Worm (Caenorhabditis elegans): ENCODE results near the gene F23D12.7.

Gene F23D12.7

DNA sequence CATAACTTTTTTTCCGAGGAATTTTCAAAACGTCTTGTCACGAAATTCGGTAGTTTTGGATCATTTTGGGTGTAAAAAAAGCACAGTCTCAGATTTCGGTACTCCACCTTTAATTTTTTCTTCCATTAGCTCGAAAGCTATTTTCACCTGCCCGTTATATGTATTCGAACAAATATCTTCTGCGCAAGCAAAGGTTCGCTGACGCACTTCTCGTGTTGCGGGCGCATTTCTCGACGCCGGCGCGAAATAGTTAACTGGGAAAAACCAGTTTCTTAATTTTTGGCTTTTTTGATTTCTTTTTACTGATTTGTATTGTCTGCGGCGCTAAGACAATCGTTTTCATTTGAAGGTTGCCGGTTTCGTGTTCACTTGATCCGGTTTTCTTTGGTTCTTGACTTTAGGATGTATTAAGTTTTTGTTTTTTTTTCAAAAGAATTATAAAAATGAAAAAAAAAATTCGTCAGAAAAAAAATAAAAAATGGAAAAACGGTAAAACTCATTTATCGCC is 17.9 kb downstream of the F23D12.7 start:
- TF ChIP-seq hlh-30 (tag; optimal IDR thresholded peaks at IDR 0.05; ENCODE audit: insufficient read depth) = no peak
- no peak for TF ChIP-seq hlh-13 (GFP tag; optimal IDR thresholded peaks at IDR 0.05)
- TF ChIP-seq unc-42 (tag; optimal IDR thresholded peaks at IDR 0.05) = no peak
- no peak for TF ChIP-seq unc-55 (GFP tag; optimal IDR thresholded peaks at IDR 0.05)
- TF ChIP-seq ztf-16 (tag; optimal IDR thresholded peaks at IDR 0.05) = no peak

DNA sequence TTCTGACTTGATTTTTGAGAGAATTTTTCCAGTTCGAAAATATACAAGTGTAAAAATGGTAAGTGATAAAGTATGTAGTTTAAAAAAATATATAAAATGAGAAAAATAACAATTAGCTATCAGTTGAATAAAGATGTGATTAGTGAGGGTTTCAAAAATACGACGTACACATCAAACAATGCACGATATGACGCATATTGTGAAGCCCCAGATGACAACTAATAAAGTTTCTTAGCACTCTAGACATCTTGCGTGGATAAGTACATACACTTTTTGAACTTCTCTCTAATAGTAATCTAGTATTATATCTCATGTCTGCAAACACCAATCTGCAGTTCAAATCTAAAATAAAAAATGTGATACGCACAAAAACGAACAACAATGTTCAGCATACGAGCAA is 23.2 kb downstream of the F23D12.7 start:
- TF ChIP-seq K02D7.2 (tag; optimal IDR thresholded peaks at IDR 0.05) (no peak), unc-86 (tag; optimal IDR thresholded peaks at IDR 0.05) (no peak), nfya-1 (tag; optimal IDR thresholded peaks at IDR 0.05) (no peak), ceh-24 (tag; optimal IDR thresholded peaks at IDR 0.05) (no peak), ceh-34 (tag; optimal IDR thresholded peaks at IDR 0.05) (no peak), npax-4 (tag; optimal IDR thresholded peaks at IDR 0.05) (no peak), pha-4 (tag; optimal IDR thresholded peaks at IDR 0.05) (no peak), ceh-45 (GFP tag; IDR thresholded peaks at IDR 0.05) (no peak), ref-2 (tag; optimal IDR thresholded peaks at IDR 0.05) (no peak), gmeb-2 (tag; optimal IDR thresholded peaks at IDR 0.05) (no peak), K09A11.1 (tag; optimal IDR thresholded peaks at IDR 0.05; ENCODE audit: insufficient read depth) (no peak), lin-11 (tag; optimal IDR thresholded peaks at IDR 0.05) (no peak), hlh-6 (tag; optimal IDR thresholded peaks at IDR 0.05) (no peak), pax-1 (tag; optimal IDR thresholded peaks at IDR 0.05) (no peak), pros-1 (tag; optimal IDR thresholded peaks at IDR 0.05) (no peak), ceh-18 (tag; optimal IDR thresholded peaks at IDR 0.05) (no peak), sox-2 (GFP tag; IDR thresholded peaks at IDR 0.05) (no peak), pat-9 (tag; optimal IDR thresholded peaks at IDR 0.05) (no peak)

DNA sequence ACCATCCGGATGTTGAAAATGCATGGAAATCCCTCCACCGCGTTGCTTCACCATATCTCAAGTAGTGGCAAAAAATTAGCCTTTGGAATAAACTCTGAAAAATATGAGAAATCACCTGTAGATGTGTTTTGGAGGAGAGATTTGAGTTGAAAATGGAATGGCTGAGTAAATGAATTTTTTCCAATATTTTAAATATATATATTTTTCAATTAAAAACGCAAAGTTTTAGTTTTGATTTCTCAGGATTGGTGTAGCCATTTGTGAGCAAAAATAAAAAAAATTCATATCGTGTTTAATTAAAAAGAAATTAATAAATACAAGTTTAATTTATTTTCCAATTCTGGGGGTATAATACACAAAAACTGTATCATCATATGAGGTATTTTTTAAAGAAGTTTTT is 25.6 kb downstream of the F23D12.7 start, which contains the start of gene F23D12.1:
Gene F23D12.1, minus strand, starts transcription at position 101 of the 400 bp plus-strand sequence.
- TF ChIP-seq T23F11.4 (GFP tag; optimal IDR thresholded peaks at IDR 0.05) = no peak
- TF ChIP-seq dve-1 (tag; optimal IDR thresholded peaks at IDR 0.05) = no peak
- TF ChIP-seq lim-6 (tag; optimal IDR thresholded peaks at IDR 0.05) = no peak
- TF ChIP-seq K09A11.1 (tag; optimal IDR thresholded peaks at IDR 0.05; ENCODE audit: insufficient read depth) = no peak
- TF ChIP-seq gmeb-2 (tag; optimal IDR thresholded peaks at IDR 0.05) = no peak

DNA sequence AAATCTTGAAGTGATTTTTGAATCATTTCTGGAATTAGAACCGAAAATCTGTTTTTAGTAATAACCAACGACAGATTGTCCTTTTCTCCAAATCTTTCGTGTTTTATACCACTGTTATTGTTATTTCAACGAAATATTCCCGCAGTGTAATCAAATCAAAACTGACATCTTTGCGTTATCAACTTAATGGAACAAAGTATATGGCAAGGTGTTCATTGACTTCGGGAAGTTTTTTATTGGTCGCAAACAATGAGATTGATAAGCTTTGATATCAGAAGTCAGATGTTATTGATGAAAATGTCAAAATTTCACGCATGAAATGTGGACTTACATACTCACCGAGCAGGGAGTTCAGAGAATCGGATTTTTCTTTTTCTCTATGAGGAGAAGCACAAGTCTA is 29.0 kb downstream of the F23D12.7 start, which contains the start of gene F23D12.11:
Gene F23D12.11, minus strand, starts transcription at position 79 of the 400 bp plus-strand sequence.
- no peak for TF ChIP-seq fkh-6 (tag; optimal IDR thresholded peaks at IDR 0.05)
- TF ChIP-seq unc-42 (tag; optimal IDR thresholded peaks at IDR 0.05) = no peak
- TF ChIP-seq sox-4 (tag; optimal IDR thresholded peaks at IDR 0.05) = no peak
- TF ChIP-seq lim-6 (tag; optimal IDR thresholded peaks at IDR 0.05) = no peak
- no peak for TF ChIP-seq Y22D7AL.16 (tag; optimal IDR thresholded peaks at IDR 0.05)
- TF ChIP-seq madf-2 (tag; optimal IDR thresholded peaks at IDR 0.05) = no peak
- no peak for TF ChIP-seq ceh-22 (tag; optimal IDR thresholded peaks at IDR 0.05)

DNA sequence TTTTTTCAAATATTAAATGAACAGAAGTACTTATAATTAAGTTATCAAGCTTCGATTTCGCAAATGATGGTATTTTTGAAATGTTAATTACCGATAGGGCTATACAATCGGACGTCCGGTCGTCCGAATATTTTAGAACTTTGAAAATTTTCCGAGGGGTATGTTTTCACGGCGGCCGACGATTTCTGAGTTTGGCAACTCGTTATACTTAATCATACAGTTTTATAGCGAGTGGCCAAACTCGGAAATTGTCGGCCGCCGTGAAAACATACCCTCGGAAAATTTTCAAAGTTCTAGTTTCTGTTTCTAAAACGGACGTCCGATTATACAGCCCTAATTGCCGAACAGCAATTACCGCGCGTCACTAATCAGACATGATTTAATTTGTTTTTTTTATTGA is 29.4 kb downstream of the F23D12.7 start:
- TF ChIP-seq C38D4.7 (GFP tag; optimal IDR thresholded peaks at IDR 0.05) (no peak), che-1 (tag; optimal IDR thresholded peaks at IDR 0.05) (no peak), sdc-2 (tag; optimal IDR thresholded peaks at IDR 0.05) (no peak), K09A11.1 (tag; optimal IDR thresholded peaks at IDR 0.05; ENCODE audit: insufficient read depth) (no peak), Y22D7AL.16 (tag; optimal IDR thresholded peaks at IDR 0.05) (no peak), hlh-8 (tag; optimal IDR thresholded peaks at IDR 0.05) (no peak), nhr-232 (tag; optimal IDR thresholded peaks at IDR 0.05) (no peak), lim-6 (tag; optimal IDR thresholded peaks at IDR 0.05) (no peak), odd-2 (tag; optimal IDR thresholded peaks at IDR 0.05) (no peak), unc-55 (GFP tag; optimal IDR thresholded peaks at IDR 0.05) (no peak), ama-1 (optimal IDR thresholded peaks at IDR 0.05) (no peak), hlh-13 (GFP tag; optimal IDR thresholded peaks at IDR 0.05) (no peak), ceh-6 (GFP tag; optimal IDR thresholded peaks at IDR 0.05) (no peak), lin-11 (tag; optimal IDR thresholded peaks at IDR 0.05) (no peak), pha-4 (tag; optimal IDR thresholded peaks at IDR 0.05) (no peak), ceh-45 (GFP tag; IDR thresholded peaks at IDR 0.05) (no peak), ceh-14 (tag; optimal IDR thresholded peaks at IDR 0.05) (no peak), ceh-30 (tag; optimal IDR thresholded peaks at IDR 0.05) (no peak), eyg-1 (tag; optimal IDR thresholded peaks at IDR 0.05) (no peak)

All from whole organism, late embryonic.